Worm (Caenorhabditis elegans) whole organism, dauer: Measurements from ENCODE around the gene dsh-2.

Source experiments
- unc-62 ChIP-seq: sonication (generic microtip); optimal IDR thresholded peaks from 2 replicates; lab custom pipeline; 2017; ENCODE audit warnings: missing biosample characterization, missing genetic modification reagents, missing genetic modification characterization

dsh-2 gene

ce11 chrII:5092362-5093281 lies 11.6 kb upstream of the dsh-2 start, which contains the start of gene C04G6.2:
Gene C04G6.2, plus strand, starts transcription at chrII:5093231.
- no peak for TF ChIP-seq unc-62 (GFP tag; lab: Kevin White, UChicago)

- no peak for TF ChIP-seq unc-62 (GFP tag; lab: Kevin White, UChicago)
These were observed 10.8 kb upstream of the dsh-2 start, which contains the start of gene pld-1 for ce11 chrII:5091640-5092243. Gene pld-1, minus strand, starts transcription at chrII:5091690.

ce11 chrII:5086143-5086542 lies 5.2 kb upstream of the dsh-2 start:
- TF ChIP-seq unc-62 (GFP tag; lab: Kevin White, UChicago): no peak

ce11 chrII:5085450-5085849 lies 4.5 kb upstream of the dsh-2 start, which contains the start of gene txt-9:
Gene txt-9, plus strand, starts transcription at chrII:5085785.
- no peak for TF ChIP-seq unc-62 (GFP tag; lab: Kevin White, UChicago)

- TF ChIP-seq unc-62 (GFP tag; lab: Kevin White, UChicago): no peak
These were observed 3.3 kb upstream of the dsh-2 start for ce11 chrII:5084225-5084624.

- TF ChIP-seq unc-62 (GFP tag; lab: Kevin White, UChicago): no peak
These were observed 2.4 kb upstream of the dsh-2 start, which contains the start of gene C04G6.4 for ce11 chrII:5083341-5083740. Gene C04G6.4, minus strand, starts transcription at chrII:5083441.

- TF ChIP-seq unc-62 (GFP tag; lab: Kevin White, UChicago): no peak
These were observed 9.7 kb downstream of the dsh-2 start, which contains the start of gene C27A2.7 for ce11 chrII:5071265-5071664. Gene C27A2.7, minus strand, starts transcription at chrII:5071365.

- no peak for TF ChIP-seq unc-62 (GFP tag; lab: Kevin White, UChicago)
These were observed 11.4 kb downstream of the dsh-2 start, which contains the start of gene idpb-2 for ce11 chrII:5069525-5069924. Gene idpb-2, minus strand, starts transcription at chrII:5069625.

ce11 chrII:5067927-5068326 lies 13.0 kb downstream of the dsh-2 start, which contains the start of gene C27A2.8:
Gene C27A2.8, minus strand, starts transcription at chrII:5068043.
- TF ChIP-seq unc-62 (GFP tag; lab: Kevin White, UChicago): no peak

ce11 chrII:5066967-5067366 lies 14.0 kb downstream of the dsh-2 start:
- TF ChIP-seq unc-62 (GFP tag; lab: Kevin White, UChicago): no peak

- TF ChIP-seq unc-62 (GFP tag; lab: Kevin White, UChicago): no peak
These were observed 19.1 kb downstream of the dsh-2 start, which contains the start of gene smc-5 for ce11 chrII:5061794-5062368. Gene smc-5, plus strand, starts transcription at chrII:5062125.

- no peak for TF ChIP-seq unc-62 (GFP tag; lab: Kevin White, UChicago)
These were observed 20.3 kb downstream of the dsh-2 start, which contains the start of gene pho-12 for ce11 chrII:5060719-5061118. Gene pho-12, minus strand, starts transcription at chrII:5060819.

- TF ChIP-seq unc-62 (GFP tag; lab: Kevin White, UChicago): no peak
These were observed 22.9 kb downstream of the dsh-2 start, which contains the start of gene C27A2.12 for ce11 chrII:5058036-5058435. Gene C27A2.12, minus strand, starts transcription at chrII:5058136.

- TF ChIP-seq unc-62 (GFP tag; lab: Kevin White, UChicago): no peak
These were observed 23.7 kb downstream of the dsh-2 start for ce11 chrII:5057315-5057714.

ce11 chrII:5056254-5056653 lies 24.7 kb downstream of the dsh-2 start:
- TF ChIP-seq unc-62 (GFP tag; lab: Kevin White, UChicago): no peak
